Fruit fly (Drosophila melanogaster): ENCODE measurements around the gene Ssl1.

The Ssl1 gene

DNA sequence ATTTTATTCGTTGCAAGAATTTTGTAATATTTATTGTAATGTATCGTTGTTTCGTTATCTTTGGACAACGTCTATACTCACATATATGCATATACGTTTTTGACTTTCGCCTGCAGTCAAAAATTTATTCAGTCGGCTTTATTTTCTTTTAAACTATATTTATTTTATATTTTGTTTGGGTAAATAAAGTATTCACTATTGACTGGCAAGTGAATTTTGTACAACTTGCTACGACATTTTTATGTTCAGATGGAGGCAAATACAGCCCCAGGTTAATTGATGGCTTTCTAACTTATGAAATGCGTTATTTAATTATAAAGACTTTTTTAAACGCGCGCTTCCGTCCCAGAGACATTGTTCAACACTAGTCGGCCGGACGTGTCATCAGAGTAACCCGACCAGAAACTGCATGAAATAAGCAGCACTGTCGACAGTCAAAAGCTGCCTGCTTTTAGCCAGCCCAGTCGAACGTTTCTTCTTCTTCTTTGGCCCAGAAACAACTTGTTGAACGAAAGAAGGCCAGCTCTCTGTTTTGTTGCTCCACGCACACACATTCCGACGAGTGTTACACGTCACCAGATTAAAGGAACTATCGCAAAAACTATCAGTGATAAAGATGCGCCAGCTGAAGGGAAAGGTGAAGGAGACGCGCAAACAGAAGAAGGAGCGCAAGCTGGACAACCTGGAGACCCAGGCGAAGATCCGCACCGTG lies 15.4 kb upstream of the Ssl1 start, which contains the start of gene CG33169 (continued):
- TF ChIP-seq Xrp1 (GFP tag; IDR thresholded peaks at IDR 0.05), result peak; percentile 70
- TF ChIP-seq CG3407 (GFP tag; optimal IDR thresholded peaks at IDR 0.05), result peak; percentile 65
- TF ChIP-seq CG7372 (GFP tag; IDR thresholded peaks at IDR 0.05), result peak; percentile 69
- peak; percentile 93 for TF ChIP-seq vfl (GFP tag; optimal IDR thresholded peaks at IDR 0.05)
- TF ChIP-seq dmrt99B (tag; optimal IDR thresholded peaks at IDR 0.05), result peak; percentile 61
- peak; percentile 90 for TF ChIP-seq ERR (GFP tag; optimal IDR thresholded peaks at IDR 0.05)
- peak; percentile 89 for TF ChIP-seq Aef1 (GFP tag; IDR thresholded peaks at IDR 0.05)
- peak; percentile 85 for TF ChIP-seq nmo (GFP tag; optimal IDR thresholded peaks at IDR 0.05)
- peak; percentile 77 for TF ChIP-seq CG12744 (GFP tag; optimal IDR thresholded peaks at IDR 0.05)
- TF ChIP-seq Adf1 (GFP tag; IDR thresholded peaks at IDR 0.05), result peak; percentile 74
- TF ChIP-seq Oli (tag; optimal IDR thresholded peaks at IDR 0.05), result peak; percentile 47
- peak; percentile 12 for TF ChIP-seq CG9437 (GFP tag; optimal IDR thresholded peaks at IDR 0.05)
- peak; percentile 80 for TF ChIP-seq CG10654 (GFP tag; optimal IDR thresholded peaks at IDR 0.05)
- TF ChIP-seq CG31224 (GFP tag; IDR thresholded peaks at IDR 0.05), result peak; percentile 69
- peak; percentile 84 for TF ChIP-seq NC2β (GFP tag; optimal IDR thresholded peaks at IDR 0.05)
- peak; percentile 59 for TF ChIP-seq HLHmδ (GFP tag; optimal IDR thresholded peaks at IDR 0.05)
- peak; percentile 95 for TF ChIP-seq B-H2 (GFP tag; optimal IDR thresholded peaks at IDR 0.05)
- TF ChIP-seq CG7987 (GFP tag; optimal IDR thresholded peaks at IDR 0.05), result peak; percentile 92
- peak; percentile 91 for TF ChIP-seq vvl (GFP tag; IDR thresholded peaks at IDR 0.05)
- TF ChIP-seq CG16863 (GFP tag; optimal IDR thresholded peaks at IDR 0.05), result peak; percentile 82
- peak; percentile 70; the same call in 1 of the 2 replicates for TF ChIP-seq Doc2 (GFP tag; IDR thresholded peaks at IDR 0.05)
- no peak for TF ChIP-seq CG11695 (GFP tag; IDR thresholded peaks at IDR 0.05)
- TF ChIP-seq Atf6 (GFP tag; IDR thresholded peaks at IDR 0.05), result peak; percentile 46; the same call in 1 of the 2 replicates
- TF ChIP-seq CG4328 (GFP tag; optimal IDR thresholded peaks at IDR 0.05), result peak; percentile 82
- TF ChIP-seq CG14441 (GFP tag; IDR thresholded peaks at IDR 0.05), result peak; percentile 69; the same call in 1 of the 2 replicates
- no peak for TF ChIP-seq sqz (GFP tag; optimal IDR thresholded peaks at IDR 0.05)
- peak; percentile 85 for TF ChIP-seq CG11398 (GFP tag; optimal IDR thresholded peaks at IDR 0.05)
- no peak for TF ChIP-seq dan (GFP tag; IDR thresholded peaks at IDR 0.05)
- peak; percentile 84 for TF ChIP-seq CoRest (tag; optimal IDR thresholded peaks at IDR 0.05)
- TF ChIP-seq Hey (tag; optimal IDR thresholded peaks at IDR 0.05), result peak; percentile 71
- peak; percentile 82 for TF ChIP-seq CG10366 (GFP tag; IDR thresholded peaks at IDR 0.05)
- peak; percentile 71 for TF ChIP-seq pfk (GFP tag; optimal IDR thresholded peaks at IDR 0.05)
- TF ChIP-seq CG14860 (GFP tag; IDR thresholded peaks at IDR 0.05; ENCODE audit: partially characterized antibody), result 0 out of 3 replicates have a peak, but pooled peaks have one; percentile 44
- TF ChIP-seq exex (tag; optimal IDR thresholded peaks at IDR 0.05), result no peak
- no peak for TF ChIP-seq gro (GFP tag; optimal IDR thresholded peaks at IDR 0.05)
- peak; percentile 41 for TF ChIP-seq Sox100B (GFP tag; optimal IDR thresholded peaks at IDR 0.05)
- TF ChIP-seq GATAe (GFP tag; conservative IDR thresholded peaks at IDR 0.05), result peak; percentile 67; the same call in 1 of the 2 replicates
- TF ChIP-seq gsb-n (tag; optimal IDR thresholded peaks at IDR 0.05), result peak; percentile 43
- peak; percentile 76 for TF ChIP-seq CG17829 (tag; optimal IDR thresholded peaks at IDR 0.05)
- peak; percentile 23 for TF ChIP-seq Sry-β (GFP tag; optimal IDR thresholded peaks at IDR 0.05)
- TF ChIP-seq tx (GFP tag; optimal IDR thresholded peaks at IDR 0.05), result peak; percentile 87
- no peak for TF ChIP-seq Hr39 (optimal IDR thresholded peaks at IDR 0.05)
- TF ChIP-seq wek (GFP tag; optimal IDR thresholded peaks at IDR 0.05), result peak; percentile 54
- peak; percentile 79 for TF ChIP-seq CG30431 (GFP tag; optimal IDR thresholded peaks at IDR 0.05)
- TF ChIP-seq pb (GFP tag; optimal IDR thresholded peaks at IDR 0.05), result peak; percentile 79
- peak; percentile 56 for TF ChIP-seq cwo (GFP tag; optimal IDR thresholded peaks at IDR 0.05)
- TF ChIP-seq NC2α (GFP tag; optimal IDR thresholded peaks at IDR 0.05), result peak; percentile 76
- peak; percentile 88 for TF ChIP-seq CG32532 (GFP tag; IDR thresholded peaks at IDR 0.05)
- TF ChIP-seq chinmo (GFP tag; IDR thresholded peaks at IDR 0.05; ENCODE audit: partially characterized antibody), result peak; percentile 76; the same call in 3 of the 4 replicates
- 0 out of 2 replicates have a peak, but pooled peaks have one; percentile 58 for TF ChIP-seq CG6689 (GFP tag; IDR thresholded peaks at IDR 0.05)
